Worm (Caenorhabditis elegans): ENCODE results near the gene cyn-12.

The cyn-12 gene

DNA sequence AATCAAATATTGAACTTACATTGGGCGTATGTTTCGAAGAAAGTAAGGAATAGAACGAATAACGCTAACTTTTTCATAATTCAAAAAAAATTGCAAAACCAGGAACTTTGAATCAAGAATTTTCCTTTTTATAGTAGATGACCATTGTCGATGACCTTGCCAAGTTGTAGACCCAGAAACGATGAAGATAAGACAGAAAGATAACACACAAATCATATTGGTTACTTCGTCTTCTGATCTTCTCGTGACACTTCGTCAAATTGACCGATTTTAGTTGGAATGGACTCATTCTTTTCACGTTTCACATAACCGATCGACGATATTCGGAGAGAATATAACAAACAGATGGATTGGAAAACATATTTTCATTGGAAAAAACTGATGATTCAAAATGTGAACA is 1.2 kb downstream of the cyn-12 start, which contains the start of gene grsp-3 (continued):
- TF ChIP-seq mdl-1 (tag; optimal IDR thresholded peaks at IDR 0.05) (no peak), mab-5 (tag; optimal IDR thresholded peaks at IDR 0.05) (no peak)

DNA sequence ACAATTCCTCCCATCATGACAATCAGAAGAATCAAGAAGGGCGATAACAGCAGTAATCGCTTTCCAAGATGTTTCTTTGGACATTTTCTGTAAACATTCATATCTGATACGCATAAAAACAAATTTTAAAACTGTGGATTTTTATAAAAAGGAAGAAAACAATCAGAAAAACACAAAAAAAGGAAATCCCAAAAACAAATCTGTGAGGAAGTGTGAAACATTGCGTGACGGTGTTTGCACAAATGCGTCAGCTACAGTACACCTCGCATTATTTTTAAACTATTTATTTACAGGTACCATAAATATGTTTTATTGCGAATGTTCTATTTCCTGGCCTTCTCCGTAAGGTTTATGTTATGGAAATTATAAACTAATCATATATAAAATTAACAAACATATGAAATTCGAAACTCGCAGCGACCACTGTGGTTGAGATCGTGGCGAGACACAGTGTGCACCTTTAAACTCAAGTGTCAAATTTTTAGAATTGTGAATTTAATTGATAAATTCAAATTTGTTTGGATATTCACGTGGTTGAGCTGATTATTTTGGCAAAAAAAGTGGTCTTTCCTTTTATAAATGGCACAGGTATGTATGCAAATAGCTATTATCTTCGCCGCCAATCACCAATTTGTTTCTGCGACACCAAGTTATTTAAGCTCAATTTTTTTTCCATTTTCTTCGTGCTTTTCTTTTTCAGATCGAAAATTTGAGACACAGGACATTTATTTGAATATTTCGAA is 11.5 kb downstream of the cyn-12 start, which contains the start of the genes C34D4.10 and str-48:
C34D4.10 (minus strand) TSS at position 101 of the 743 bp plus-strand sequence.
str-48 (plus strand) TSS at position 693 of the 743 bp plus-strand sequence.
- TF ChIP-seq ceh-16 (tag; optimal IDR thresholded peaks at IDR 0.05), result no peak
- no peak for TF ChIP-seq zag-1 (tag; optimal IDR thresholded peaks at IDR 0.05)
- TF ChIP-seq ZK546.5 (tag; optimal IDR thresholded peaks at IDR 0.05), result no peak
- TF ChIP-seq aly-2 (tag; optimal IDR thresholded peaks at IDR 0.05), result no peak
- TF ChIP-seq ztf-11 (tag; optimal IDR thresholded peaks at IDR 0.05), result no peak
- TF ChIP-seq mdl-1 (tag; optimal IDR thresholded peaks at IDR 0.05), result no peak
- TF ChIP-seq lin-39 (tag; optimal IDR thresholded peaks at IDR 0.05), result no peak
- no peak for TF ChIP-seq ztf-4 (tag; optimal IDR thresholded peaks at IDR 0.05)
- TF ChIP-seq ceh-82 (tag; optimal IDR thresholded peaks at IDR 0.05), result no peak
- no peak for TF ChIP-seq alr-1 (tag; optimal IDR thresholded peaks at IDR 0.05)
- TF ChIP-seq ztf-1 (GFP tag; conservative IDR thresholded peaks at IDR 0.05), result no peak
- no peak for TF ChIP-seq lin-13 (GFP tag; optimal IDR thresholded peaks at IDR 0.05)

DNA sequence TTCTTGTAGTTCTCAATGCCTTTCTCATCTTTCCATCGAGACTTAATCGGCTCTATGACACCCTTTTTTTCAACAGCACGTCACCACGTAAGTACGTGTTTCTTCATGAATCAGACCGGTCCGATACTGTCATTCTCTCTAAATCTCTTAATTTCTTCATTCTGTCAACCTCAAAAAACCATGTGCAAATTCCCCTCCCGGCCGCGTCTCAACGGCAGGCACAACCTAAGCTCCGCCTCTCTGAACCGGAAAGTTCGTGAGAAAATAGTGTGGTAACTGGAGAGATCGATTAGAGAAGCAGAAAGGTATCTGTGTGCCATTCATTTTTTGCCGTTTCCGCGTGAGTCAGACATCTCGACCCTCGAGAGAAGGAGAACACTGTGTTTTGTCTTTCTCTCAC is 18.4 kb downstream of the cyn-12 start, which contains the start of gene nas-8:
nas-8 (plus strand) TSS at position 301 of the 400 bp plus-strand sequence.
- TF ChIP-seq ztf-4 (tag; optimal IDR thresholded peaks at IDR 0.05), result no peak
- peak; percentile 11 for TF ChIP-seq fos-1 (tag; optimal IDR thresholded peaks at IDR 0.05)

DNA sequence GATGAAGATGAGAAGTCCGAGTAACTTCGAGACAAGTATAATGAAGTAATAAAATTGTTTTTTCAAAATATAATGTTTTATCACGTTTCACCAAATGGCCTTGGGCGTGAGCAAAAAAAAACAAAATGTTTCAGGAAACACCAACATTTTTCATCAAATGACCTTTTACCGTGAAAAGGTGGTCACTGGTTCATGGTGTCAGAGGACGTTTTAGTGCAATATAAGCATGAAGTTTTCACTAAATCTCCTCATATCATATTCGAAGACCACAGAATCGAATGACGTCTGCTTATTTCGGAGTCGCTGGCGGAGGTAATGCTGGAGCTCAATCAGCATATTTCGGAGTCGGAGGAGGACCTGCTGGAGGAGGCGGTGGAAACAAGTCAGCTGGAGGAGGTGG is 21.7 kb downstream of the cyn-12 start, which contains the start of the genes ZC477.7 and ssq-3:
ZC477.7 (minus strand) TSS at position 101 of the 400 bp plus-strand sequence.
ssq-3 (plus strand) TSS at position 251 of the 400 bp plus-strand sequence.
- no peak for TF ChIP-seq nhr-21 (tag; optimal IDR thresholded peaks at IDR 0.05)
- TF ChIP-seq skn-1 (tag; optimal IDR thresholded peaks at IDR 0.05), result no peak
- TF ChIP-seq egl-27 (tag; optimal IDR thresholded peaks at IDR 0.05), result no peak
- TF ChIP-seq sma-3 (GFP tag; optimal IDR thresholded peaks at IDR 0.05), result no peak
- TF ChIP-seq C34F6.9 (tag; optimal IDR thresholded peaks at IDR 0.05), result no peak
- no peak for TF ChIP-seq alr-1 (tag; optimal IDR thresholded peaks at IDR 0.05)
- no peak for TF ChIP-seq unc-39 (tag; optimal IDR thresholded peaks at IDR 0.05)
- no peak for TF ChIP-seq ZK546.5 (tag; optimal IDR thresholded peaks at IDR 0.05)
- TF ChIP-seq sem-4 (tag; optimal IDR thresholded peaks at IDR 0.05), result no peak
- TF ChIP-seq nhr-129 (tag; optimal IDR thresholded peaks at IDR 0.05), result no peak
- no peak for TF ChIP-seq nhr-237 (tag; optimal IDR thresholded peaks at IDR 0.05)
- TF ChIP-seq nhr-6 (tag; optimal IDR thresholded peaks at IDR 0.05), result no peak
- no peak for TF ChIP-seq nhr-12 (tag; optimal IDR thresholded peaks at IDR 0.05)
- no peak for TF ChIP-seq lin-11 (tag; optimal IDR thresholded peaks at IDR 0.05)
- no peak for TF ChIP-seq peb-1 (tag; optimal IDR thresholded peaks at IDR 0.05)
- TF ChIP-seq mbf-1 (tag; optimal IDR thresholded peaks at IDR 0.05), result no peak
- no peak for TF ChIP-seq nhr-23 (tag; optimal IDR thresholded peaks at IDR 0.05)

DNA sequence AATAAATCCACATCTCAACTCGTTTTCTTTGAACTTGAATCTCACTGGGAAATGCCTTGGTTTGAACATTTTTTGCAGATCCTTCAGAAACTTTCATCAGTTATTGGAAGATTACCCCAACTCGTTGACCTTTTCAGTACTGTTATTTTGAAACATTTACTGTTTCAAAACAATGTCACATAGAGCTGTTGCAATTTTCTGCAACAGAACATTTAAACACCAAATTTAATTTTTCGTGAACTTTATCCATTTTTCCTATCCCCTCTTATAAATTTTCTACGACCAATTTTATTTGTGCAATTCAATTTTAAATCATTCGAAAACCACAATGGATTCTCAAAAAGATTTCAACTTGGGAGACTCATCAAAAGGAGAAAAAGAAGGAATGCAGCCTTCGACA is 25.1 kb downstream of the cyn-12 start, which contains the start of gene ZC477.2:
ZC477.2 (plus strand) TSS at position 301 of the 400 bp plus-strand sequence.
- no peak for TF ChIP-seq nhr-23 (tag; optimal IDR thresholded peaks at IDR 0.05)
- no peak for TF ChIP-seq snpc-4 (tag; optimal IDR thresholded peaks at IDR 0.05)
- no peak for TF ChIP-seq mdl-1 (tag; optimal IDR thresholded peaks at IDR 0.05)
- no peak for TF ChIP-seq Y55F3AM.14 (GFP tag; optimal IDR thresholded peaks at IDR 0.05)
- TF ChIP-seq elt-3 (tag; optimal IDR thresholded peaks at IDR 0.05), result no peak
- TF ChIP-seq nhr-21 (tag; optimal IDR thresholded peaks at IDR 0.05), result no peak
- no peak for TF ChIP-seq skn-1 (tag; optimal IDR thresholded peaks at IDR 0.05)
- TF ChIP-seq crh-2 (tag; optimal IDR thresholded peaks at IDR 0.05), result no peak
- TF ChIP-seq ztf-4 (tag; optimal IDR thresholded peaks at IDR 0.05), result no peak
- TF ChIP-seq nhr-237 (tag; optimal IDR thresholded peaks at IDR 0.05), result no peak
- TF ChIP-seq nhr-129 (tag; optimal IDR thresholded peaks at IDR 0.05), result no peak

Measured in whole organism, L2 larva.